Worm (Caenorhabditis elegans): ENCODE data around the gene cyn-11.

Gene cyn-11

ce11 chrII:8726700-8727099 is 10.6 kb upstream of the cyn-11 start, which contains the start of gene T01B7.9:
Gene T01B7.9 (minus strand): TSS chrII:8726800.
- no peak for TF ChIP-seq unc-62 (GFP tag; optimal IDR thresholded peaks at IDR 0.05)

- TF ChIP-seq unc-62 (GFP tag; optimal IDR thresholded peaks at IDR 0.05): no peak
Observed at ce11 chrII:8721955-8722524, 6.0 kb upstream of the cyn-11 start, which contains the start of gene trcs-2. Gene trcs-2 (plus strand): TSS chrII:8722474.

ce11 chrII:8717579-8717978 is 1.5 kb upstream of the cyn-11 start:
- no peak for TF ChIP-seq unc-62 (GFP tag; optimal IDR thresholded peaks at IDR 0.05)

- no peak for TF ChIP-seq unc-62 (GFP tag; optimal IDR thresholded peaks at IDR 0.05)
Observed at ce11 chrII:8714913-8715447, 1.1 kb downstream of the cyn-11 start, which contains the start of the genes rab-21 and T01B7.13. Gene rab-21 (minus strand): TSS chrII:8715013. Gene T01B7.13 (plus strand): TSS chrII:8715397.

- no peak for TF ChIP-seq unc-62 (GFP tag; optimal IDR thresholded peaks at IDR 0.05)
Observed at ce11 chrII:8710317-8710716, 5.8 kb downstream of the cyn-11 start, which contains the start of gene srg-15. Gene srg-15 (minus strand): TSS chrII:8710417.

ce11 chrII:8707024-8707423 is 9.1 kb downstream of the cyn-11 start, which contains the start of gene cup-16:
Gene cup-16 (plus strand): TSS chrII:8707155.
- TF ChIP-seq unc-62 (GFP tag; optimal IDR thresholded peaks at IDR 0.05): no peak

ce11 chrII:8704413-8704874 is 11.6 kb downstream of the cyn-11 start, which contains the start of gene prx-5:
Gene prx-5 (plus strand): TSS chrII:8704824.
- no peak for TF ChIP-seq unc-62 (GFP tag; optimal IDR thresholded peaks at IDR 0.05)

- TF ChIP-seq unc-62 (GFP tag; optimal IDR thresholded peaks at IDR 0.05): no peak
Observed at ce11 chrII:8703729-8704128, 12.4 kb downstream of the cyn-11 start, which contains the start of gene ceh-7. Gene ceh-7 (minus strand): TSS chrII:8703829.

ce11 chrII:8701619-8702350 is 14.3 kb downstream of the cyn-11 start, which contains the start of gene sphk-1:
Gene sphk-1 (minus strand): TSS chrII:8701669.
- no peak for TF ChIP-seq unc-62 (GFP tag; optimal IDR thresholded peaks at IDR 0.05)

ce11 chrII:8701059-8701458 is 15.0 kb downstream of the cyn-11 start:
- no peak for TF ChIP-seq unc-62 (GFP tag; optimal IDR thresholded peaks at IDR 0.05)

ce11 chrII:8698828-8699227 is 17.3 kb downstream of the cyn-11 start, which contains the start of gene chdh-1:
Gene chdh-1 (minus strand): TSS chrII:8698928.
- TF ChIP-seq unc-62 (GFP tag; optimal IDR thresholded peaks at IDR 0.05): no peak

- no peak for TF ChIP-seq unc-62 (GFP tag; optimal IDR thresholded peaks at IDR 0.05)
Observed at ce11 chrII:8695783-8696182, 20.3 kb downstream of the cyn-11 start, which contains the start of gene C34C6.10. Gene C34C6.10 (minus strand): TSS chrII:8695883.

- no peak for TF ChIP-seq unc-62 (GFP tag; optimal IDR thresholded peaks at IDR 0.05)
Observed at ce11 chrII:8691344-8691960, 24.6 kb downstream of the cyn-11 start, which contains the start of gene C34C6.3. Gene C34C6.3 (plus strand): TSS chrII:8691910.

- TF ChIP-seq unc-62 (GFP tag; optimal IDR thresholded peaks at IDR 0.05): no peak
Observed at ce11 chrII:8685623-8686022, 30.5 kb downstream of the cyn-11 start, which contains the start of gene C34C6.9. Gene C34C6.9 (plus strand): TSS chrII:8685923.

ce11 chrII:8684824-8685223 is 31.3 kb downstream of the cyn-11 start, which contains the start of gene hgap-2:
Gene hgap-2 (minus strand): TSS chrII:8684924.
- TF ChIP-seq unc-62 (GFP tag; optimal IDR thresholded peaks at IDR 0.05): no peak
